Fruit fly (Drosophila melanogaster): ENCODE data around the gene Vha100-1.

Vha100-1 gene

dm6 chr3R:29158721-29159120, 27.7 kb downstream of the Vha100-1 start:
- TF ChIP-seq CG33017 (tag; optimal IDR thresholded peaks at IDR 0.05) = no peak
- no peak for TF ChIP-seq bab1 (GFP tag; optimal IDR thresholded peaks at IDR 0.05)
- no peak for TF ChIP-seq ovo (GFP tag; optimal IDR thresholded peaks at IDR 0.05)
- peak; percentile 89 for TF ChIP-seq cic (GFP tag; optimal IDR thresholded peaks at IDR 0.05)
- no peak for TF ChIP-seq CG7101 (tag; optimal IDR thresholded peaks at IDR 0.05)
- no peak for TF ChIP-seq Crg-1 (GFP tag; optimal IDR thresholded peaks at IDR 0.05)
- no peak for TF ChIP-seq Hr96 (GFP tag; optimal IDR thresholded peaks at IDR 0.05)
- TF ChIP-seq pad (GFP tag; optimal IDR thresholded peaks at IDR 0.05) = no peak
- TF ChIP-seq kay (GFP tag; ENCODE audit: borderline replicate concordance) = no peak
- TF ChIP-seq Mnt (GFP tag; optimal IDR thresholded peaks at IDR 0.05) = peak; percentile 12

- no peak for TF ChIP-seq CG7101 (tag; optimal IDR thresholded peaks at IDR 0.05)
- no peak for TF ChIP-seq Mnt (GFP tag; optimal IDR thresholded peaks at IDR 0.05)
- no peak for TF ChIP-seq CG14711 (tag; optimal IDR thresholded peaks at IDR 0.05)
- TF ChIP-seq pad (GFP tag; optimal IDR thresholded peaks at IDR 0.05) = no peak
- no peak for TF ChIP-seq tj (GFP tag; optimal IDR thresholded peaks at IDR 0.05)
- TF ChIP-seq CG11617 (GFP tag; optimal IDR thresholded peaks at IDR 0.05) = no peak
- no peak for TF ChIP-seq Crg-1 (GFP tag; optimal IDR thresholded peaks at IDR 0.05)
- TF ChIP-seq cnc (optimal IDR thresholded peaks at IDR 0.05) = no peak
- TF ChIP-seq CG5204 (GFP tag; optimal IDR thresholded peaks at IDR 0.05) = no peak
- TF ChIP-seq cic (GFP tag; optimal IDR thresholded peaks at IDR 0.05) = no peak
- no peak for TF ChIP-seq CG1620 (GFP tag; optimal IDR thresholded peaks at IDR 0.05)
These were observed 28.6 kb downstream of the Vha100-1 start for dm6 chr3R:29159620-29160019.

- TF ChIP-seq pad (GFP tag; optimal IDR thresholded peaks at IDR 0.05) (no peak), tj (GFP tag; optimal IDR thresholded peaks at IDR 0.05) (no peak), Clk (GFP tag; optimal IDR thresholded peaks at IDR 0.05) (no peak), bab1 (GFP tag; optimal IDR thresholded peaks at IDR 0.05) (no peak), CG11617 (GFP tag; optimal IDR thresholded peaks at IDR 0.05) (peak; percentile 17), CG5204 (GFP tag; optimal IDR thresholded peaks at IDR 0.05) (peak; percentile 2), Mnt (GFP tag; optimal IDR thresholded peaks at IDR 0.05) (peak; percentile 13), CG14711 (tag; optimal IDR thresholded peaks at IDR 0.05) (peak; percentile 4), CG7101 (tag; optimal IDR thresholded peaks at IDR 0.05) (peak; percentile 55), CG33017 (tag; optimal IDR thresholded peaks at IDR 0.05) (peak; percentile 47), CG7045 (GFP tag; optimal IDR thresholded peaks at IDR 0.05) (no peak), ovo (GFP tag; optimal IDR thresholded peaks at IDR 0.05) (no peak)
These were observed 34.1 kb downstream of the Vha100-1 start, which contains the start of gene CG11898 for dm6 chr3R:29164930-29165693. Gene CG11898, plus strand, starts transcription at chr3R:29165643.
